Worm (Caenorhabditis elegans) whole organism, mixed stage, embryonic: ENCODE results near the gene srxa-7.

Experiments used
- M03D4.4 ChIP-seq: sonication (generic microtip); optimal IDR thresholded peaks from 2 replicates; lab custom pipeline; 2017; ENCODE audit warnings: mild to moderate bottlenecking, missing genetic modification characterization, missing compliant biosample characterization
- bed-3 ChIP-seq: fragments of 200-800 bp; sonication (Bioruptor generic); optimal IDR thresholded peaks from 3 replicates; lab custom pipeline; 2018; ENCODE audit warnings: mild to moderate bottlenecking, missing genetic modification characterization, moderate library complexity, missing compliant biosample characterization
- blmp-1 ChIP-seq: fragments of 150-350 bp; optimal IDR thresholded peaks from 2 replicates; lab custom pipeline; 2014; ENCODE audit warnings: missing biosample characterization, missing genetic modification characterization
- ceh-39 ChIP-seq: fragments of 150-350 bp; optimal IDR thresholded peaks from 2 replicates; lab custom pipeline; 2014; ENCODE audit warnings: missing biosample characterization, missing genetic modification characterization
- ceh-43 ChIP-seq: fragments of 200-800 bp; sonication (Bioruptor generic); optimal IDR thresholded peaks from 2 replicates; lab custom pipeline; 2018; ENCODE audit warnings: mild to moderate bottlenecking, missing genetic modification characterization, moderate library complexity, missing compliant biosample characterization
- ceh-83 ChIP-seq: fragments of 200-800 bp; sonication (Bioruptor generic); optimal IDR thresholded peaks from 2 replicates; lab custom pipeline; 2018; ENCODE audit warnings: mild to moderate bottlenecking, missing genetic modification characterization, missing compliant biosample characterization
- ces-1 ChIP-seq: fragments of 150-350 bp; optimal IDR thresholded peaks from 2 replicates; lab custom pipeline; 2014; ENCODE audit warnings: missing biosample characterization, missing genetic modification reagents, missing genetic modification characterization
- cnd-1 ChIP-seq: fragments of 200-800 bp; sonication (Bioruptor generic); optimal IDR thresholded peaks from 2 replicates; lab custom pipeline; 2018; ENCODE audit warnings: mild to moderate bottlenecking, missing genetic modification characterization, missing compliant biosample characterization
- drap-1 ChIP-seq: fragments of 200-800 bp; sonication (Bioruptor generic); optimal IDR thresholded peaks from 3 replicates; lab custom pipeline; 2018; ENCODE audit warnings: mild to moderate bottlenecking, missing genetic modification characterization, missing compliant biosample characterization
- elt-1 ChIP-seq: sonication (generic microtip); optimal IDR thresholded peaks from 2 replicates; lab custom pipeline; 2017; ENCODE audit warnings: missing genetic modification characterization, mild to moderate bottlenecking, missing compliant biosample characterization, antibody characterized with exemption, moderate library complexity, borderline replicate concordance; ENCODE audit not compliant: insufficient read depth
- elt-3 ChIP-seq: fragments of 150-350 bp; optimal IDR thresholded peaks from 2 replicates; lab custom pipeline; 2014; ENCODE audit warnings: missing biosample characterization, missing genetic modification characterization
- ham-2 ChIP-seq: fragments of 200-800 bp; sonication (Bioruptor generic); optimal IDR thresholded peaks from 2 replicates; lab custom pipeline; 2018; ENCODE audit warnings: mild to moderate bottlenecking, missing genetic modification characterization, missing compliant biosample characterization
- hlh-1 ChIP-seq: fragments of 150-350 bp; optimal IDR thresholded peaks from 2 replicates; lab custom pipeline; 2014; ENCODE audit warnings: missing biosample characterization, missing genetic modification reagents, missing genetic modification characterization
- lin-13 ChIP-seq: fragments of 150-350 bp; optimal IDR thresholded peaks from 2 replicates; lab custom pipeline; 2014; ENCODE audit warnings: missing biosample characterization, missing genetic modification characterization
- lin-32 ChIP-seq: fragments of 200-800 bp; sonication (Bioruptor generic); optimal IDR thresholded peaks from 2 replicates; lab custom pipeline; 2018; ENCODE audit warnings: mild to moderate bottlenecking, missing genetic modification characterization, missing compliant biosample characterization
- lsy-2 ChIP-seq: fragments of 150-350 bp; optimal IDR thresholded peaks from 2 replicates; lab custom pipeline; 2014; ENCODE audit warnings: missing biosample characterization, missing genetic modification characterization
- mab-5 ChIP-seq: fragments of 150-350 bp; optimal IDR thresholded peaks from 2 replicates; lab custom pipeline; 2014; ENCODE audit warnings: missing biosample characterization, missing genetic modification characterization
- mep-1 ChIP-seq: fragments of 150-350 bp; optimal IDR thresholded peaks from 2 replicates; lab custom pipeline; 2017; ENCODE audit warnings: missing biosample characterization, missing genetic modification reagents, missing genetic modification characterization, inconsistent platforms
- mls-2 ChIP-seq: sonication (generic microtip); optimal IDR thresholded peaks from 2 replicates; lab custom pipeline; 2016; ENCODE audit warnings: mild to moderate bottlenecking, missing genetic modification characterization, moderate library complexity, missing compliant biosample characterization
- nhr-12 ChIP-seq: fragments of 150-350 bp; optimal IDR thresholded peaks from 2 replicates; lab custom pipeline; 2014; ENCODE audit warnings: missing biosample characterization, missing genetic modification characterization
- nhr-2 ChIP-seq: fragments of 150-350 bp; optimal IDR thresholded peaks from 2 replicates; lab custom pipeline; 2014; ENCODE audit warnings: missing biosample characterization, missing genetic modification characterization
- nhr-237 ChIP-seq: fragments of 150-350 bp; optimal IDR thresholded peaks from 2 replicates; lab custom pipeline; 2014; ENCODE audit warnings: missing biosample characterization, missing genetic modification characterization
- nhr-28 ChIP-seq: fragments of 150-350 bp; optimal IDR thresholded peaks from 2 replicates; lab custom pipeline; 2014; ENCODE audit warnings: missing biosample characterization, missing genetic modification characterization
- nhr-76 ChIP-seq: sonication (generic microtip); optimal IDR thresholded peaks from 2 replicates; lab custom pipeline; 2017; ENCODE audit warnings: missing biosample characterization, missing genetic modification characterization
- pha-4 ChIP-seq: fragments of 150-350 bp; optimal IDR thresholded peaks from 2 replicates; lab custom pipeline; 2018; ENCODE audit warnings: missing biosample characterization, missing genetic modification reagents, missing genetic modification characterization
- sem-2 ChIP-seq: fragments of 200-800 bp; sonication (Bioruptor generic); optimal IDR thresholded peaks from 2 replicates; lab custom pipeline; 2018; ENCODE audit warnings: mild to moderate bottlenecking, missing genetic modification characterization, missing compliant biosample characterization
- sptf-1 ChIP-seq: sonication (generic microtip); optimal IDR thresholded peaks from 2 replicates; lab custom pipeline; 2017; ENCODE audit warnings: mild to moderate bottlenecking, missing genetic modification characterization, moderate library complexity, missing compliant biosample characterization
- tbx-8 ChIP-seq: fragments of 200-800 bp; sonication (Bioruptor generic); optimal IDR thresholded peaks from 2 replicates; lab custom pipeline; 2018; ENCODE audit warnings: mild to moderate bottlenecking, missing genetic modification characterization, moderate library complexity, missing compliant biosample characterization
- unc-120 ChIP-seq: sonication (generic microtip); optimal IDR thresholded peaks from 2 replicates; lab custom pipeline; 2017; ENCODE audit warnings: missing genetic modification characterization, missing compliant biosample characterization; ENCODE audit not compliant: poor library complexity, severe bottlenecking
- unc-39 ChIP-seq: fragments of 150-350 bp; optimal IDR thresholded peaks from 2 replicates; lab custom pipeline; 2014; ENCODE audit warnings: missing biosample characterization, missing genetic modification characterization
- zip-8 ChIP-seq: fragments of 150-350 bp; optimal IDR thresholded peaks from 2 replicates; lab custom pipeline; 2014; ENCODE audit warnings: missing biosample characterization, missing genetic modification characterization
- ztf-11 ChIP-seq: fragments of 150-350 bp; optimal IDR thresholded peaks from 2 replicates; lab custom pipeline; 2014; ENCODE audit warnings: missing biosample characterization, missing genetic modification characterization

Gene srxa-7

DNA sequence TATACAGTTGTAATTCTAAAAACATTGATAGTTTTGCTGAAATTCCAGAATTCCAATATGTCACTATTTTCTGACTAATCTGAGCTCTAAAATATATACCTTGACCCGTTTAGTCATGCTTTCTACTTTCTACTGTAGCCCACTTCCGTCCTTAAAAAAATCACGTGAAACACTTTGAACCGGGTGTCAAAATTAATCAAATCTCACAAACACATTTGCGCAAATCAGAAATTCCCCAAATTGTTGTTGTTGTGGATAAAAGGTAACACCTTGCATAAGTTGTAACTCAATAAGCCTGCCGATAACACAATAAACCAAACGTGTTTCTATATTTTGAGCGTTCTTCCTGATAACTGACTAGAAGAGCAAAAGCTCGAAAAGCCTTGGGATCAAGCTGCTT lies at the start of gene srxa-7:
srxa-7 (plus strand) TSS at position 301 of the 400 bp plus-strand sequence.
- TF ChIP-seq ces-1 (GFP tag; lab: Kevin White, UChicago), result no peak
- no peak for TF ChIP-seq blmp-1 (tag; lab: Kevin White, UChicago)
- no peak for TF ChIP-seq ham-2
- no peak for TF ChIP-seq drap-1
- no peak for TF ChIP-seq ceh-39
- no peak for TF ChIP-seq lin-32 (GFP tag; lab: Kevin White, UChicago)
- no peak for TF ChIP-seq ztf-11 (tag; lab: Kevin White, UChicago)
- no peak for TF ChIP-seq sptf-1
- TF ChIP-seq elt-1 (tag; lab: Kevin White, UChicago), result no peak
- TF ChIP-seq mep-1, result no peak

DNA sequence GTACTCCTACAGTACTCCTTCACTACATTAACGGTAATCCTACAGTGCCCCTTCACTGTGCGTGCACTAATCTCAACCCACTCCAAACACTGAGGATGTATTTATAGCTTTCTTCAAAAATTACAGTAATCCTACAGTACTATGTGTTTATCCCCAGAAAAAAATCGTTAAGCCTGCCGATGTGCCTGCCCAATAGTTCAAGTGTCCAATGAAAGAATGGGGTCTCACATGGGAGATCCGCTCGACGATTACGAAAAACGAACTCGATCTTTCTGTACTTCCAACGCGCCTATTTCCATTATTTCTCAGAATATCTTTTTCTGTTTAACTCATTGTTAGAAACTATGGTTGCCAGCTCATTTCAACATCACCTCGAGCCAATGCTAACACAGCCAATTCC lies 49.2 kb upstream of the srxa-7 start, which contains the start of gene nhr-218:
nhr-218 (plus strand) TSS at position 301 of the 400 bp plus-strand sequence.
- TF ChIP-seq lsy-2 (tag; lab: Kevin White, UChicago) (no peak), bed-3 (GFP tag; lab: Kevin White, UChicago) (no peak), ceh-83 (GFP tag; lab: Kevin White, UChicago) (no peak), unc-39 (tag; lab: Kevin White, UChicago) (no peak), lin-32 (GFP tag; lab: Kevin White, UChicago) (no peak), mab-5 (tag; lab: Kevin White, UChicago) (no peak), ceh-39 (no peak), nhr-28 (tag; lab: Kevin White, UChicago) (no peak), ham-2 (no peak), pha-4 (tag; lab: Kevin White, UChicago) (no peak), sem-2 (GFP tag; lab: Kevin White, UChicago) (no peak)

DNA sequence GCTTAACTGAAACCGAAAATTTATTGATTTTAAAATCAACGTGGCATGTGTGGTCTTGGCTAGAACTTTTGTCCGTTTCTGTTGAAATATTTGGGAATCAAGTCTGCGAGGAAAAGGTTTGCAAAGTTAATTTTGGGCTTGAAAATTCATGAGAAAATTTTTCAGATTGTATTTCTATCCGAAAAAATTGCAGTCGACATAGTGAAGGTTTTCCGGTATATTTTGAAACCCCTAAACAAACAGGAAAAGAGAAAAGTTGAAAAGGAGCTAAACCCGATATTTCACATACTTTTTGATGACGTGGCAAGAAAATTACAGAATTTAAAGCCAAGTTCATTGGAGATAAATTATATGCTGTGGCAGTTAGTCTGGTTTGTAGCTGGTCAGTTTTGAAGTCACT lies 47.7 kb upstream of the srxa-7 start, which contains the start of gene nhr-127:
nhr-127 (plus strand) TSS at position 301 of the 400 bp plus-strand sequence.
- TF ChIP-seq nhr-12 (tag; lab: Kevin White, UChicago) (no peak), nhr-2 (no peak), zip-8 (tag; lab: Kevin White, UChicago) (no peak), sptf-1 (no peak), elt-1 (tag; lab: Kevin White, UChicago) (no peak), unc-120 (tag; lab: Kevin White, UChicago) (no peak), hlh-1 (no peak), blmp-1 (tag; lab: Kevin White, UChicago) (no peak), nhr-76 (tag; lab: Kevin White, UChicago) (no peak), mls-2 (tag; lab: Kevin White, UChicago) (no peak), ces-1 (GFP tag; lab: Kevin White, UChicago) (no peak), sem-2 (GFP tag; lab: Kevin White, UChicago) (no peak), lin-13 (tag; lab: Kevin White, UChicago) (no peak), tbx-8 (no peak), lin-32 (GFP tag; lab: Kevin White, UChicago) (no peak), elt-3 (tag; lab: Kevin White, UChicago) (no peak), ceh-43 (GFP tag; lab: Kevin White, UChicago) (no peak), bed-3 (GFP tag; lab: Kevin White, UChicago) (no peak), ztf-11 (tag; lab: Kevin White, UChicago) (no peak), M03D4.4 (tag; lab: Kevin White, UChicago) (no peak)
- TF ChIP-seq, all 35 proteins: peak for 0

DNA sequence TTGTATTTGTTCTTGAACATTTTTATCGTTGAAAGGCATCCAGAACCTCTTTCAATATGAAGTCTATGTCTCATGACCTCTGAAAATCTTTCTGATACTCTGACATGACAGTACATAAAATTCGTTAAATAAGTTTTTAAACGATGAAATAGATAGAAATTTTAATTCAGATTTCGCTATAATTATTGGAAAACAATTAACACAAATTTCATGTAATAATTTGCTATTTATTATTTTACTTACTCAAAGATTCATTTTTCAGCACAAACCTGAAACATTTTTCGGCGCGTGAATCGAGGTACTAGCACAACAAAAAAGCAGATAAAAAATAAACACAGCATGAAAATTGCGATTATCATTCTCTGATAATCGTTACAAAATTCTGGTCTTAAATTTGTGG lies 40.8 kb upstream of the srxa-7 start, which contains the start of gene T13F3.4:
T13F3.4 (minus strand) TSS at position 101 of the 400 bp plus-strand sequence.
- TF ChIP-seq elt-1 (tag; lab: Kevin White, UChicago) (no peak), lsy-2 (tag; lab: Kevin White, UChicago) (no peak), nhr-76 (tag; lab: Kevin White, UChicago) (no peak), cnd-1 (tag; lab: Kevin White, UChicago) (no peak), pha-4 (tag; lab: Kevin White, UChicago) (no peak), blmp-1 (tag; lab: Kevin White, UChicago) (no peak), mab-5 (tag; lab: Kevin White, UChicago) (no peak), ztf-11 (tag; lab: Kevin White, UChicago) (no peak), drap-1 (no peak), nhr-237 (tag; lab: Kevin White, UChicago) (no peak), M03D4.4 (tag; lab: Kevin White, UChicago) (no peak), unc-120 (tag; lab: Kevin White, UChicago) (no peak)
- TF ChIP-seq, all 35 proteins: peak for 0
